Worm (Caenorhabditis elegans): ENCODE measurements around the gene C06E1.7.

The C06E1.7 gene

ce11 chrIII:8628405-8628982 lies 35.0 kb upstream of the C06E1.7 start, which contains the start of the genes polk-1 and gpr-1 (continued):
- TF ChIP-seq lin-35 (GFP tag; optimal IDR thresholded peaks at IDR 0.05), result peak; percentile 68 to 93

- TF ChIP-seq efl-1 (optimal IDR thresholded peaks at IDR 0.05), result no peak
- peak in 1 of 2 experiments; percentile 46 for TF ChIP-seq efl-1 (GFP tag; optimal IDR thresholded peaks at IDR 0.05 in 1 of 2)
- no peak for TF ChIP-seq lin-35 (GFP tag; optimal IDR thresholded peaks at IDR 0.05)
Observed at ce11 chrIII:8625125-8625524, 31.6 kb upstream of the C06E1.7 start.

- TF ChIP-seq lir-3 (tag; optimal IDR thresholded peaks at IDR 0.05; ENCODE audit: poor library complexity), result no peak
- TF ChIP-seq sup-37 (GFP tag; optimal IDR thresholded peaks at IDR 0.05), result no peak
- no peak for TF ChIP-seq jun-1 (tag; optimal IDR thresholded peaks at IDR 0.05)
- no peak for TF ChIP-seq unc-130 (tag; optimal IDR thresholded peaks at IDR 0.05)
- no peak for TF ChIP-seq tbx-2 (tag; optimal IDR thresholded peaks at IDR 0.05)
- TF ChIP-seq nhr-77 (tag; optimal IDR thresholded peaks at IDR 0.05), result no peak
- TF ChIP-seq ceh-63 (GFP tag; optimal IDR thresholded peaks at IDR 0.05), result no peak
- no peak for TF ChIP-seq blmp-1 (tag; optimal IDR thresholded peaks at IDR 0.05)
- TF ChIP-seq snpc-4 (tag; optimal IDR thresholded peaks at IDR 0.05), result no peak
- no peak for TF ChIP-seq dsc-1 (tag; optimal IDR thresholded peaks at IDR 0.05)
- TF ChIP-seq Y116A8C.19 (tag; optimal IDR thresholded peaks at IDR 0.05; ENCODE audit: borderline replicate concordance), result no peak
- no peak for TF ChIP-seq sox-4 (tag; optimal IDR thresholded peaks at IDR 0.05)
- no peak for TF ChIP-seq snu-23 (GFP tag; optimal IDR thresholded peaks at IDR 0.05)
- TF ChIP-seq aha-1 (tag; optimal IDR thresholded peaks at IDR 0.05), result no peak
Observed at ce11 chrIII:8622435-8622834, 28.9 kb upstream of the C06E1.7 start, which contains the start of gene ceh-16. Gene ceh-16, plus strand, starts transcription at chrIII:8622735.

ce11 chrIII:8621982-8622381 lies 28.5 kb upstream of the C06E1.7 start:
- TF ChIP-seq hpl-2 (GFP tag; optimal IDR thresholded peaks at IDR 0.05), result no peak
- no peak for TF ChIP-seq nhr-237 (tag; optimal IDR thresholded peaks at IDR 0.05)
- TF ChIP-seq nhr-11 (tag; optimal IDR thresholded peaks at IDR 0.05), result no peak
- no peak for TF ChIP-seq sptf-1 (tag; optimal IDR thresholded peaks at IDR 0.05)
- no peak for TF ChIP-seq pag-3 (tag; optimal IDR thresholded peaks at IDR 0.05; ENCODE audit: borderline replicate concordance, insufficient read depth)

- peak; percentile 70 for TF ChIP-seq lin-14 (GFP tag; optimal IDR thresholded peaks at IDR 0.05)
- peak in 1 of 2 experiments; percentile 44 for TF ChIP-seq lsy-2 (tag; optimal IDR thresholded peaks at IDR 0.05)
- TF ChIP-seq ztf-4 (tag; optimal IDR thresholded peaks at IDR 0.05), result no peak
- no peak for TF ChIP-seq pax-3 (tag; optimal IDR thresholded peaks at IDR 0.05)
- peak; percentile 87 for TF ChIP-seq nhr-85 (tag)
- peak; percentile 49 for TF ChIP-seq blmp-1 (tag; optimal IDR thresholded peaks at IDR 0.05)
Observed at ce11 chrIII:8621002-8621401, 27.5 kb upstream of the C06E1.7 start.

- TF ChIP-seq unc-86 (tag; optimal IDR thresholded peaks at IDR 0.05) (no peak), sup-37 (GFP tag; optimal IDR thresholded peaks at IDR 0.05) (no peak), aha-1 (tag; optimal IDR thresholded peaks at IDR 0.05) (no peak), pqm-1 (tag; optimal IDR thresholded peaks at IDR 0.05) (no peak)
Observed at ce11 chrIII:8620259-8620658, 26.7 kb upstream of the C06E1.7 start.

- no peak for TF ChIP-seq efl-1 (optimal IDR thresholded peaks at IDR 0.05)
- TF ChIP-seq efl-1 (GFP tag; optimal IDR thresholded peaks at IDR 0.05 in 1 of 2), result peak in 1 of 2 experiments; percentile 33
- TF ChIP-seq isw-1 (GFP tag; IDR thresholded peaks at IDR 0.05), result no peak
Observed at ce11 chrIII:8618412-8618960, 25.0 kb upstream of the C06E1.7 start, which contains the start of gene C13G5.2. Gene C13G5.2, minus strand, starts transcription at chrIII:8618462.
